Fruit fly (Drosophila melanogaster) whole organism, prepupa: ENCODE data around the gene CG18598.

ENCODE experiments used
- Blimp-1 ChIP-seq: fragments of 200-800 bp; sonication (Bioruptor generic); optimal IDR thresholded peaks from 3 replicates; lab custom pipeline; 2017; ENCODE audit warnings: missing biosample characterization, missing genetic modification characterization, mild to moderate bottlenecking, moderate library complexity, missing genetic modification reagents
- CG10669 ChIP-seq: fragments of 200-800 bp; sonication (Bioruptor generic); optimal IDR thresholded peaks from 3 replicates; lab custom pipeline; 2018; ENCODE audit warnings: missing biosample characterization, mild to moderate bottlenecking, missing genetic modification characterization, moderate library complexity
- CG11294 ChIP-seq: fragments of 200-800 bp; sonication (Bioruptor generic); IDR thresholded peaks from 2 replicates; pipeline ENCODE4 v1.3.6; 2022; ENCODE audit warnings: missing biosample characterization, missing genetic modification characterization
- CG11762 ChIP-seq: fragments of 200-800 bp; sonication (Bioruptor generic); optimal IDR thresholded peaks from 3 replicates; lab custom pipeline; 2016; ENCODE audit warnings: missing biosample characterization, missing genetic modification characterization; ENCODE audit not compliant: insufficient read depth
- CG11902 ChIP-seq: fragments of 200-800 bp; sonication (Bioruptor generic); optimal IDR thresholded peaks from 3 replicates; lab custom pipeline; 2016; ENCODE audit warnings: missing biosample characterization, missing genetic modification characterization
- CG15336 ChIP-seq: fragments of 200-800 bp; sonication (Bioruptor generic); IDR thresholded peaks from 2 replicates; pipeline ENCODE4 v1.3.6; 2022; ENCODE audit warnings: missing biosample characterization, missing genetic modification characterization
- CG1621 ChIP-seq: fragments of 200-800 bp; sonication (Bioruptor generic); optimal IDR thresholded peaks from 3 replicates; lab custom pipeline; 2018; ENCODE audit warnings: missing biosample characterization, mild to moderate bottlenecking, missing genetic modification characterization
- CG16779 ChIP-seq: fragments of 200-800 bp; sonication (Bioruptor generic); optimal IDR thresholded peaks from 3 replicates; lab custom pipeline; 2017; ENCODE audit warnings: missing biosample characterization, mild to moderate bottlenecking, missing genetic modification characterization
- CG3032 ChIP-seq: fragments of 200-800 bp; optimal IDR thresholded peaks from 2 replicates; lab custom pipeline; 2019; ENCODE audit warnings: missing biosample characterization, mild to moderate bottlenecking, missing genetic modification characterization, moderate library complexity
- CG31627 ChIP-seq: fragments of 200-800 bp; sonication (Bioruptor generic); optimal IDR thresholded peaks from 3 replicates; lab custom pipeline; 2016; ENCODE audit warnings: missing biosample characterization, missing genetic modification characterization
- CG32006 ChIP-seq: fragments of 200-800 bp; sonication (Bioruptor generic); optimal IDR thresholded peaks from 3 replicates; lab custom pipeline; 2017; ENCODE audit warnings: missing biosample characterization, mild to moderate bottlenecking, missing genetic modification characterization
- CG3919 ChIP-seq: fragments of 200-800 bp; sonication (Bioruptor generic); optimal IDR thresholded peaks from 3 replicates; lab custom pipeline; 2016; ENCODE audit warnings: missing biosample characterization, missing genetic modification characterization
- CG6163 ChIP-seq: fragments of 200-800 bp; sonication (Bioruptor generic); IDR thresholded peaks from 3 replicates; pipeline ENCODE4 v1.3.6; 2022; ENCODE audit warnings: missing biosample characterization, missing genetic modification characterization
- CG6854 ChIP-seq: fragments of 200-800 bp; sonication (Bioruptor generic); optimal IDR thresholded peaks from 2 replicates; lab custom pipeline; 2017; ENCODE audit warnings: missing biosample characterization, mild to moderate bottlenecking, missing genetic modification characterization
- CG7368 ChIP-seq: fragments of 200-800 bp; sonication (Bioruptor generic); optimal IDR thresholded peaks from 3 replicates; lab custom pipeline; 2016; ENCODE audit warnings: missing biosample characterization, missing genetic modification characterization
- CG8632 ChIP-seq: fragments of 200-800 bp; sonication (Bioruptor generic); optimal IDR thresholded peaks from 3 replicates; lab custom pipeline; 2016; ENCODE audit warnings: missing biosample characterization, missing genetic modification characterization
- Eip75B ChIP-seq: fragments of 200-800 bp; sonication (Bioruptor generic); optimal IDR thresholded peaks from 3 replicates; lab custom pipeline; 2016; ENCODE audit warnings: missing biosample characterization, missing genetic modification characterization
- Eip93F ChIP-seq: fragments of 200-800 bp; sonication (Bioruptor generic); optimal IDR thresholded peaks from 2 replicates; lab custom pipeline; 2016; ENCODE audit warnings: missing biosample characterization, mild to moderate bottlenecking, missing genetic modification characterization
- Ets21C ChIP-seq: fragments of 200-800 bp; sonication (Bioruptor generic); optimal IDR thresholded peaks from 3 replicates; lab custom pipeline; 2016; ENCODE audit warnings: missing biosample characterization, missing genetic modification characterization
- Ets96B ChIP-seq: fragments of 200-800 bp; optimal IDR thresholded peaks from 2 replicates; lab custom pipeline; 2019; ENCODE audit warnings: missing biosample characterization, mild to moderate bottlenecking, missing genetic modification characterization, moderate library complexity
- Gug ChIP-seq: fragments of 200-800 bp; sonication (Bioruptor generic); IDR thresholded peaks from 2 replicates; pipeline ENCODE4 v1.3.6; 2022; ENCODE audit warnings: missing biosample characterization, missing genetic modification characterization
- Hr38 ChIP-seq: sonication (Bioruptor generic); optimal IDR thresholded peaks from 2 replicates; lab custom pipeline; 2016; ENCODE audit warnings: missing biosample characterization, missing genetic modification characterization
- Hr39 ChIP-seq: fragments of 200-800 bp; sonication (Bioruptor generic); optimal IDR thresholded peaks from 2 replicates; lab custom pipeline; 2016; ENCODE audit warnings: missing biosample characterization, missing genetic modification characterization
- Hr4 ChIP-seq: fragments of 200-800 bp; sonication (Bioruptor generic); optimal IDR thresholded peaks from 3 replicates; lab custom pipeline; 2016; ENCODE audit warnings: missing biosample characterization, missing genetic modification characterization
- Lpt ChIP-seq: fragments of 200-800 bp; sonication (Bioruptor generic); optimal IDR thresholded peaks from 3 replicates; lab custom pipeline; 2016; ENCODE audit warnings: missing biosample characterization, missing genetic modification characterization
- OdsH ChIP-seq: fragments of 200-800 bp; sonication (Bioruptor generic); optimal IDR thresholded peaks from 3 replicates; lab custom pipeline; 2016; ENCODE audit warnings: missing biosample characterization, missing genetic modification characterization
- Sox14 ChIP-seq: fragments of 200-800 bp; sonication (Bioruptor generic); optimal IDR thresholded peaks from 3 replicates; lab custom pipeline; 2016; ENCODE audit warnings: missing biosample characterization, missing genetic modification characterization
- Sox15 ChIP-seq: fragments of 200-800 bp; sonication (Bioruptor generic); optimal IDR thresholded peaks from 3 replicates; lab custom pipeline; 2016; ENCODE audit warnings: missing biosample characterization, missing genetic modification characterization
- achi ChIP-seq: fragments of 200-800 bp; sonication (Bioruptor generic); optimal IDR thresholded peaks from 3 replicates; lab custom pipeline; 2016; ENCODE audit warnings: missing biosample characterization, missing genetic modification characterization
- dac ChIP-seq: fragments of 200-800 bp; sonication (Bioruptor generic); optimal IDR thresholded peaks from 2 replicates; lab custom pipeline; 2017; ENCODE audit warnings: missing biosample characterization, mild to moderate bottlenecking, missing genetic modification characterization
- eg ChIP-seq: fragments of 200-800 bp; sonication (Bioruptor generic); IDR thresholded peaks from 3 replicates; pipeline ENCODE4 v1.3.6; 2022; ENCODE audit warnings: missing biosample characterization, missing genetic modification characterization
- esn ChIP-seq: fragments of 200-800 bp; sonication (Bioruptor generic); optimal IDR thresholded peaks from 2 replicates; lab custom pipeline; 2016; ENCODE audit warnings: missing biosample characterization, mild to moderate bottlenecking, missing genetic modification characterization, moderate library complexity
- fkh ChIP-seq: fragments of 200-800 bp; sonication (Bioruptor generic); optimal IDR thresholded peaks from 3 replicates; lab custom pipeline; 2017; ENCODE audit warnings: missing biosample characterization, mild to moderate bottlenecking, missing genetic modification characterization, moderate library complexity
- lz ChIP-seq: fragments of 200-800 bp; sonication (Bioruptor generic); optimal IDR thresholded peaks from 3 replicates; lab custom pipeline; 2016; ENCODE audit warnings: missing biosample characterization, missing genetic modification characterization
- net ChIP-seq: fragments of 200-800 bp; sonication (Bioruptor generic); optimal IDR thresholded peaks from 3 replicates; lab custom pipeline; 2016; ENCODE audit warnings: missing biosample characterization, missing genetic modification characterization
- spab ChIP-seq: fragments of 200-800 bp; sonication (Bioruptor generic); optimal IDR thresholded peaks from 2 replicates; lab custom pipeline; 2017; ENCODE audit warnings: missing biosample characterization, mild to moderate bottlenecking, missing genetic modification characterization, missing genetic modification reagents
- ss ChIP-seq, 2 experiments: fragments of 200-800 bp; sonication (Bioruptor generic); optimal IDR thresholded peaks; 2 replicates in 1 of 2; 3 replicates in 1 of 2; lab custom pipeline; 2017 to 2018; ENCODE audit warnings: mild to moderate bottlenecking in 2 of 2, missing biosample characterization in 2 of 2, missing genetic modification characterization in 2 of 2, moderate library complexity in 1 of 2
- svp ChIP-seq: fragments of 200-800 bp; sonication (Bioruptor generic); peaks from one replicate; lab custom pipeline; 2016; ENCODE audit warnings: missing biosample characterization, missing genetic modification characterization
- topi ChIP-seq: fragments of 200-800 bp; sonication (Bioruptor generic); optimal IDR thresholded peaks from 3 replicates; lab custom pipeline; 2016; ENCODE audit warnings: missing biosample characterization, missing genetic modification characterization

Gene CG18598

dm6 chr3R:18251876-18252275, 961 bp downstream of the CG18598 start:
- TF ChIP-seq CG32006 (no peak), OdsH (no peak), Sox15 (GFP tag; lab: Kevin White, UChicago) (no peak), achi (no peak), Eip93F (no peak), Eip75B (GFP tag; lab: Kevin White, UChicago) (no peak), lz (GFP tag; lab: Kevin White, UChicago) (no peak), Lpt (GFP tag; lab: Kevin White, UChicago) (no peak), Hr39 (GFP tag; lab: Kevin White, UChicago) (no peak), CG8632 (GFP tag; lab: Kevin White, UChicago) (no peak), CG3032 (tag; lab: Kevin White, UChicago) (no peak), esn (GFP tag; lab: Kevin White, UChicago) (no peak), CG31627 (GFP tag; lab: Kevin White, UChicago) (no peak), Sox14 (GFP tag; lab: Kevin White, UChicago) (no peak), CG11902 (GFP tag; lab: Kevin White, UChicago) (no peak), CG1621 (tag; lab: Kevin White, UChicago) (no peak)
- TF ChIP-seq, all 60 proteins: peak for 0

dm6 chr3R:18252578-18252977, 1.7 kb downstream of the CG18598 start, which contains the start of gene CG12320:
CG12320 (minus strand) TSS chr3R:18252734.
- TF ChIP-seq svp (GFP tag; lab: Kevin White, UChicago), result no peak
- peak; percentile 6 for TF ChIP-seq esn (GFP tag; lab: Kevin White, UChicago)
- TF ChIP-seq Sox14 (GFP tag; lab: Kevin White, UChicago), result peak; percentile 52
- peak; percentile 49 for TF ChIP-seq CG1621 (tag; lab: Kevin White, UChicago)

- TF ChIP-seq CG1621 (tag; lab: Kevin White, UChicago) (peak; percentile 82), CG16779 (tag; lab: Kevin White, UChicago) (no peak)
Observed at dm6 chr3R:18255281-18255680, 4.4 kb downstream of the CG18598 start, which contains the start of the genes Ada2a, Polr2D, Tgs1 and moi. Ada2a (minus strand) TSS chr3R:18255487. Polr2D (minus strand) TSS chr3R:18255487. Tgs1 (plus strand) TSS chr3R:18255530. moi (plus strand) TSS chr3R:18255530.

- no peak for TF ChIP-seq svp (GFP tag; lab: Kevin White, UChicago)
- TF ChIP-seq CG6854 (GFP tag; lab: Kevin White, UChicago), result no peak
- TF ChIP-seq fkh (GFP tag; lab: Kevin White, UChicago), result no peak
- TF ChIP-seq achi, result no peak
- TF ChIP-seq CG16779 (tag; lab: Kevin White, UChicago), result no peak
- no peak for TF ChIP-seq net (GFP tag; lab: Kevin White, UChicago)
- no peak for TF ChIP-seq CG11762 (GFP tag; lab: Kevin White, UChicago)
- TF ChIP-seq topi, result no peak
Observed at dm6 chr3R:18260016-18260415, 9.1 kb downstream of the CG18598 start.

- TF ChIP-seq eg (GFP tag; lab: Robert Waterston, UW), result no peak
- no peak for TF ChIP-seq Blimp-1 (GFP tag; lab: Kevin White, UChicago)
- TF ChIP-seq Ets21C (GFP tag; lab: Kevin White, UChicago), result no peak
- no peak for TF ChIP-seq Hr38
- no peak for TF ChIP-seq CG15336 (GFP tag; lab: Robert Waterston, UW)
- TF ChIP-seq, all 60 proteins: peak for 0
Observed at dm6 chr3R:18261602-18262001, 10.7 kb downstream of the CG18598 start.

dm6 chr3R:18265275-18265674, 14.4 kb downstream of the CG18598 start:
- TF ChIP-seq Sox15 (GFP tag; lab: Kevin White, UChicago) (no peak), Ets96B (tag; lab: Kevin White, UChicago) (no peak), CG7368 (GFP tag; lab: Kevin White, UChicago) (no peak), CG11294 (no peak), CG10669 (GFP tag; lab: Kevin White, UChicago) (no peak), CG16779 (tag; lab: Kevin White, UChicago) (no peak), dac (GFP tag; lab: Kevin White, UChicago) (no peak), Eip93F (no peak), CG3919 (GFP tag; lab: Kevin White, UChicago) (no peak), CG6163 (GFP tag; lab: Robert Waterston, UW) (no peak), Hr4 (GFP tag; lab: Kevin White, UChicago) (no peak), svp (GFP tag; lab: Kevin White, UChicago) (no peak), spab (no peak), Gug (GFP tag; lab: Robert Waterston, UW) (no peak), topi (no peak), ss (GFP tag; optimal IDR thresholded peaks at IDR 0.05; lab: Kevin White, UChicago) (no peak), CG3032 (tag; lab: Kevin White, UChicago) (no peak)
